Fruit fly (Drosophila melanogaster) whole organism, prepupa: ENCODE data around the gene CG31926.

Experiments used
- CG10631 ChIP-seq: fragments of 200-800 bp; sonication (Bioruptor generic); optimal IDR thresholded peaks from 2 replicates; lab custom pipeline; 2016; ENCODE audit warnings: missing biosample characterization, missing genetic modification characterization
- CG6792 ChIP-seq: fragments of 200-800 bp; sonication (Bioruptor generic); optimal IDR thresholded peaks from 3 replicates; lab custom pipeline; 2016; ENCODE audit warnings: missing biosample characterization, missing genetic modification characterization
- Smox ChIP-seq: fragments of 200-800 bp; sonication (Bioruptor generic); optimal IDR thresholded peaks from 3 replicates; lab custom pipeline; 2016; ENCODE audit warnings: missing biosample characterization, missing genetic modification characterization
- fd59A ChIP-seq: fragments of 200-800 bp; sonication (Bioruptor generic); optimal IDR thresholded peaks from 2 replicates; lab custom pipeline; 2017; ENCODE audit warnings: missing biosample characterization, mild to moderate bottlenecking, missing genetic modification characterization, missing genetic modification reagents
- lz ChIP-seq: fragments of 200-800 bp; sonication (Bioruptor generic); optimal IDR thresholded peaks from 3 replicates; lab custom pipeline; 2016; ENCODE audit warnings: missing biosample characterization, missing genetic modification characterization
- pdm3 ChIP-seq: fragments of 200-800 bp; sonication (Bioruptor generic); optimal IDR thresholded peaks from 3 replicates; lab custom pipeline; 2016; ENCODE audit warnings: missing biosample characterization, missing genetic modification characterization

- peak; percentile 14 for TF ChIP-seq CG6792 (GFP tag; lab: Kevin White, UChicago)
- peak; percentile 25 for TF ChIP-seq pdm3
- TF ChIP-seq fd59A (GFP tag; lab: Kevin White, UChicago): no peak
- peak; percentile 18 for TF ChIP-seq CG10631 (GFP tag; lab: Kevin White, UChicago)
- peak; percentile 44 for TF ChIP-seq lz
- TF ChIP-seq Smox (GFP tag; lab: Kevin White, UChicago): peak; percentile 3
These were observed 18.3 kb upstream of the CG31926 start for dm6 chr2L:1476872-1477503.
